Worm (Caenorhabditis elegans) whole organism, L1 larva: ENCODE measurements around the gene T21E8.7.

Experiments
- aha-1 ChIP-seq: fragments of 150-350 bp; optimal IDR thresholded peaks from 2 replicates; lab custom pipeline; 2014; ENCODE audit warnings: missing biosample characterization, missing genetic modification characterization
- efl-3 ChIP-seq: fragments of 200-800 bp; sonication (Bioruptor generic); optimal IDR thresholded peaks from 2 replicates; lab custom pipeline; 2018; ENCODE audit warnings: mild to moderate bottlenecking, missing genetic modification characterization, missing compliant biosample characterization
- nhr-11 ChIP-seq: fragments of 150-350 bp; optimal IDR thresholded peaks from 2 replicates; lab custom pipeline; 2014; ENCODE audit warnings: missing biosample characterization, missing genetic modification characterization
- nhr-19 ChIP-seq: fragments of 200-800 bp; sonication (Bioruptor generic); conservative IDR thresholded peaks from 2 replicates; pipeline ENCODE4 v1.3.6; 2022; ENCODE audit warnings: missing genetic modification characterization, missing compliant biosample characterization
- unc-62 ChIP-seq: fragments of 150-350 bp; optimal IDR thresholded peaks from 2 replicates; lab custom pipeline; 2014; ENCODE audit warnings: missing biosample characterization, missing genetic modification reagents, missing genetic modification characterization
- zip-4 ChIP-seq: fragments of 200-800 bp; sonication (Bioruptor generic); optimal IDR thresholded peaks from 2 replicates; lab custom pipeline; 2018; ENCODE audit warnings: mild to moderate bottlenecking, missing genetic modification characterization, moderate library complexity, missing compliant biosample characterization

DNA sequence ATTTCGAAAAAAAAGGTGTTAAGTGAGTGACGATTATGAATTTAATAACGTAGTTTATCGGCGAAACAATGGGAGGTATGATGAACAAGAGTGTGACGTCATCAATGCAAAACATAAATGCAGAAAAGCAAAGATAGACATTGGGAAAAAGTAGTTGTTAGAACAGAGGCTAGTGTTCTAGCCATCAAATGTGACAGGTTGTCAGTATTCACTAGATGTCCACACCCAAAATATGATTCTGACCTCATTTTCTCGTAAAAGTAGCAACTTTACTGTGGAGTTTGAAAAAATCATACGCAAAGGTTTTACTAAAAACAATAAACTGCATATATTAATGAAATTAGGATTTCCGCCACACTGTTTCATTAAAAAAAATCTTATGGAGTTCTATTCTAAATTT is 32.1 kb upstream of the T21E8.7 start:
- TF ChIP-seq zip-4 (GFP tag; lab: Kevin White, UChicago): no peak
- no peak for TF ChIP-seq efl-3 (GFP tag; lab: Kevin White, UChicago)
- no peak for TF ChIP-seq nhr-19 (GFP tag; lab: Robert Waterston, UW)
- TF ChIP-seq aha-1: no peak
- TF ChIP-seq unc-62: no peak
- TF ChIP-seq nhr-11 (tag; lab: Kevin White, UChicago): no peak
